Fruit fly (Drosophila melanogaster): ENCODE results near the gene CG4820.

Gene CG4820

DNA sequence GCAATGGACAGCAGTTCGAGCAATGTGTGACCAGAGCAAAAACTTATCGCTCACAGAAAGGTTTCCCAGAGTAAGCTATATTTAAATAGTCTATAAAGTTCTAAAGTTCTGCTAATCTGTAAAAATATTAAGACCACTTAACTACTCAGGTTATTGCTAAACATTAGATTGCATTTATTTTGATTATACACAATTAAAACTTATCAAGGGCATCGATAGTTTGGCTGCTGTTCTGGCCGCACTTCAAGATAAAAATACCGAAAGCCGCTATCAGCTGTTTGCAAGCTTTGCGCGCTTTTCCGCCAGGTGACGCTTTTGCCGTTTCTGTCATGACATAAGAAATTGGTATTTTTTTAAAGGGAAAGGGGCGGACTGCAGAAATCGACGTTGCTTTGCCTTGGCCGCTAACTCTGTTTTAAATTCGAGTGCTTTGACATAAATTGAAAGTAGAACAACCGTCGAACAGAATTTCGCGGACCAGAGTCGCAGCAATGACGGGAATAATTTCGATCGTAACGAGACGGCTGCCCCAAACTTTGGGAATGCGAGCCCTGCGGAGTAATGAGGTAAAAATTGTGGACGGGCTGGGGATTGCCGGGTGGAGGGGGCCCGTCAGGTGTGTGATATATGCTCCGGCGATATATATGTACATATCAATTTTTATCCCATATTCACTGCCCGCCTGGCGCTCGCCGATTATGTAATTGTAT, 27.8 kb downstream of the CG4820 start, which contains the start of the genes CG17734 and CG5214:
TSS of gene CG17734 (minus strand) at position 49 of the 710 bp plus-strand sequence.
TSS of gene CG5214 (plus strand) at position 352 of the 710 bp plus-strand sequence.
- TF ChIP-seq usp (GFP tag; optimal IDR thresholded peaks at IDR 0.05) = no peak
- TF ChIP-seq CG8478 (optimal IDR thresholded peaks at IDR 0.05) = no peak
- no peak for TF ChIP-seq Dll (optimal IDR thresholded peaks at IDR 0.05)
- TF ChIP-seq psq (optimal IDR thresholded peaks at IDR 0.05) = no peak
- TF ChIP-seq EcR (GFP tag; optimal IDR thresholded peaks at IDR 0.05) = no peak
- TF ChIP-seq pan (optimal IDR thresholded peaks at IDR 0.05) = no peak

- TF ChIP-seq Dll (optimal IDR thresholded peaks at IDR 0.05) (no peak), psq (optimal IDR thresholded peaks at IDR 0.05) (no peak), CG8478 (optimal IDR thresholded peaks at IDR 0.05) (no peak), EcR (GFP tag; optimal IDR thresholded peaks at IDR 0.05) (no peak), usp (GFP tag; optimal IDR thresholded peaks at IDR 0.05) (no peak)
Observed at dm6 chr3R:11245803-11246202, 29.5 kb downstream of the CG4820 start.

dm6 chr3R:11246865-11247264, 30.5 kb downstream of the CG4820 start:
- TF ChIP-seq pan (optimal IDR thresholded peaks at IDR 0.05) (no peak), Dll (optimal IDR thresholded peaks at IDR 0.05) (no peak)

DNA sequence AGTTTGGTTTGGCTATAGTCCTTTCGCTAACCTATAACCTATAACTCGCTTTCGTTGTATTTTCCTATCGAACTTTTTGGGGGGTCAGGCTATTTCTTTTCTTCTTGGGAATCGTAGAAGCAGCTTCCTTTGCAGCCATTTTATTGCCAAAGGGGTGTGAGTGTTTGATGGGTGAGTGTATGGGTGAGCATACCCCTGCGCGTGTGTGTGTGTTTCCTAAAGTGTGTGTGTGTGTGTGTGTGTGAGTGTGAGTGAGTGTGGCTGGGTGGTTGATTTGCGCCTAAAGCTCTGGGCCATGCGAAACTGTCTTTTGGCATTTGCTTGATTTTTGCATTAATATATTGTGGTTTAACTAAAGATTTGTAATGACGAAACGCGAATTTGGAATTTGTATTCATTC, 37.4 kb downstream of the CG4820 start:
- no peak for TF ChIP-seq usp (GFP tag; optimal IDR thresholded peaks at IDR 0.05)
- TF ChIP-seq Dll (optimal IDR thresholded peaks at IDR 0.05) = no peak
- TF ChIP-seq pan (optimal IDR thresholded peaks at IDR 0.05) = no peak
- TF ChIP-seq EcR (GFP tag; optimal IDR thresholded peaks at IDR 0.05) = no peak
- no peak for TF ChIP-seq psq (optimal IDR thresholded peaks at IDR 0.05)
- no peak for TF ChIP-seq CG8478 (optimal IDR thresholded peaks at IDR 0.05)

DNA sequence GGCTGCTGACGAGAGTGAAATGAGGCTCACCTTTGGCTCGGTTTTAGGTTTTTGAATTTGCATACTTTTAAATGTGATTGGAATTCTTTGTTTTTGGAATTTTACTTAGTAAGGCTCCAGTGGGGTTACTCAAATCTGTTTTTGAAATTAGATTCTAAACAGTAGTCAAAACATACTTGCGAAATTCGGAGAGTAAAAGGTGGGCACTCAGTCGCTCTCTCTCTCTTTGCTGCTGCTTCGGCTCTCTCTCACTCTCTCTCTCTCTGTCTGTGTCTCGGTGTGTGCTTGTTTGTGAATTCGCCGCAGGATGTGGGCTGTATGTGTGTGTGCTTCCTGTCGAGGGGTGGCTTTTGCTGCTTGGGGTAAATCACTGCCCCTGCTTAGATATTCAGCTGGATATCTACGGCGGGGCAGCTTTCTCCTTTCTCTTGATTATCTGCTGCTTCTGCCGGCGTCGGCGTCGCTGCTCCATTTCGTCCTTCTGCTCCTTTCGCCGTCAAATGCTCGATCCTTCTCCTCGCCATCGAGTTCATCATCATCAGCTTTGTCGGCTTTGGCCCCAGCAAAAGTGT, 38.1 kb downstream of the CG4820 start:
- TF ChIP-seq Dll (optimal IDR thresholded peaks at IDR 0.05) = no peak
- TF ChIP-seq CG8478 (optimal IDR thresholded peaks at IDR 0.05) = no peak
- no peak for TF ChIP-seq usp (GFP tag; optimal IDR thresholded peaks at IDR 0.05)
- no peak for TF ChIP-seq pan (optimal IDR thresholded peaks at IDR 0.05)
- no peak for TF ChIP-seq psq (optimal IDR thresholded peaks at IDR 0.05)
- TF ChIP-seq EcR (GFP tag; optimal IDR thresholded peaks at IDR 0.05) = no peak

- TF ChIP-seq CG8478 (optimal IDR thresholded peaks at IDR 0.05) (no peak), EcR (GFP tag; optimal IDR thresholded peaks at IDR 0.05) (no peak), Dll (optimal IDR thresholded peaks at IDR 0.05) (no peak), usp (GFP tag; optimal IDR thresholded peaks at IDR 0.05) (no peak), psq (optimal IDR thresholded peaks at IDR 0.05) (no peak), pan (optimal IDR thresholded peaks at IDR 0.05) (no peak)
Observed at dm6 chr3R:11257537-11257936, 41.2 kb downstream of the CG4820 start.

- TF ChIP-seq Dll (optimal IDR thresholded peaks at IDR 0.05) (no peak), CG8478 (optimal IDR thresholded peaks at IDR 0.05) (no peak), EcR (GFP tag; optimal IDR thresholded peaks at IDR 0.05) (no peak), psq (optimal IDR thresholded peaks at IDR 0.05) (no peak), usp (GFP tag; optimal IDR thresholded peaks at IDR 0.05) (no peak), pan (optimal IDR thresholded peaks at IDR 0.05) (no peak)
Observed at dm6 chr3R:11260966-11261530, 44.7 kb downstream of the CG4820 start.

dm6 chr3R:11263579-11263978, 47.2 kb downstream of the CG4820 start:
- TF ChIP-seq CG8478 (optimal IDR thresholded peaks at IDR 0.05) (no peak), psq (optimal IDR thresholded peaks at IDR 0.05) (no peak), pan (optimal IDR thresholded peaks at IDR 0.05) (no peak), Dll (optimal IDR thresholded peaks at IDR 0.05) (no peak), usp (GFP tag; optimal IDR thresholded peaks at IDR 0.05) (no peak), EcR (GFP tag; optimal IDR thresholded peaks at IDR 0.05) (no peak)

Data from whole organism.